Worm (Caenorhabditis elegans) whole organism, L1 larva: ENCODE results near the gene orc-2.

Source experiments
- C04F5.9 ChIP-seq: sonication (generic microtip); optimal IDR thresholded peaks from 2 replicates; lab custom pipeline; 2016; ENCODE audit warnings: missing genetic modification characterization, missing compliant biosample characterization
- C16A3.4 ChIP-seq: fragments of 150-350 bp; optimal IDR thresholded peaks from 2 replicates; lab custom pipeline; 2014; ENCODE audit warnings: missing biosample characterization, missing genetic modification characterization
- F16B12.6 ChIP-seq: fragments of 150-350 bp; optimal IDR thresholded peaks from 2 replicates; lab custom pipeline; 2014; ENCODE audit warnings: missing biosample characterization, missing genetic modification characterization
- aha-1 ChIP-seq: fragments of 150-350 bp; optimal IDR thresholded peaks from 2 replicates; lab custom pipeline; 2014; ENCODE audit warnings: missing biosample characterization, missing genetic modification characterization
- alr-1 ChIP-seq: fragments of 200-800 bp; sonication (Bioruptor generic); optimal IDR thresholded peaks from 2 replicates; lab custom pipeline; 2018; ENCODE audit warnings: borderline replicate concordance, mild to moderate bottlenecking, missing genetic modification characterization, missing compliant biosample characterization
- aly-2 ChIP-seq: fragments of 150-350 bp; optimal IDR thresholded peaks from 2 replicates; lab custom pipeline; 2014; ENCODE audit warnings: missing biosample characterization, missing genetic modification characterization
- blmp-1 ChIP-seq: fragments of 150-350 bp; optimal IDR thresholded peaks from 2 replicates; lab custom pipeline; 2014; ENCODE audit warnings: missing biosample characterization, missing genetic modification characterization
- ceh-8 ChIP-seq: fragments of 200-800 bp; sonication (Bioruptor generic); optimal IDR thresholded peaks from 2 replicates; lab custom pipeline; 2018; ENCODE audit warnings: mild to moderate bottlenecking, missing genetic modification characterization, moderate library complexity, missing compliant biosample characterization
- ceh-88 ChIP-seq: fragments of 200-800 bp; sonication (Bioruptor generic); IDR thresholded peaks from 2 replicates; pipeline ENCODE4 v1.3.6; 2022; ENCODE audit warnings: missing genetic modification characterization, missing compliant biosample characterization
- dpl-1 ChIP-seq, 3 experiments: fragments of 150-350 bp in 2 of 3; sonication (generic microtip) in 1 of 3; optimal IDR thresholded peaks; 2 replicates each; lab custom pipeline; 2014 to 2017; ENCODE audit warnings: missing biosample characterization in 3 of 3, missing genetic modification characterization in 3 of 3, missing genetic modification reagents in 3 of 3
- efl-1 ChIP-seq, 4 experiments: fragments of 150-350 bp; optimal IDR thresholded peaks in 3 of 4; peaks in 1 of 4; 1 replicate in 1 of 4; 2 replicates in 3 of 4; lab custom pipeline; 2014; ENCODE audit warnings: missing biosample characterization in 2 of 4, missing genetic modification characterization in 2 of 4, missing genetic modification reagents in 2 of 4
- efl-3 ChIP-seq: fragments of 200-800 bp; sonication (Bioruptor generic); optimal IDR thresholded peaks from 2 replicates; lab custom pipeline; 2018; ENCODE audit warnings: mild to moderate bottlenecking, missing genetic modification characterization, missing compliant biosample characterization
- elt-3 ChIP-seq, 6 experiments: fragments of 150-350 bp in 1 of 6; sonication (generic microtip); optimal IDR thresholded peaks; 2 replicates each; lab custom pipeline; 2017 to 2018; ENCODE audit warnings: missing biosample characterization in 6 of 6, missing genetic modification characterization in 6 of 6, inconsistent platforms in 1 of 6
- fkh-10 ChIP-seq: sonication (generic microtip); optimal IDR thresholded peaks from 2 replicates; lab custom pipeline; 2017; ENCODE audit warnings: missing biosample characterization, missing genetic modification reagents, missing genetic modification characterization
- fkh-4 ChIP-seq: sonication (generic microtip); optimal IDR thresholded peaks from 2 replicates; lab custom pipeline; 2016; ENCODE audit warnings: missing compliant biosample characterization, missing genetic modification characterization, borderline replicate concordance
- fkh-8 ChIP-seq: sonication (generic microtip); optimal IDR thresholded peaks from 2 replicates; lab custom pipeline; 2016; ENCODE audit warnings: mild to moderate bottlenecking, missing genetic modification characterization, missing compliant biosample characterization
- hlh-4 ChIP-seq: sonication (generic microtip); optimal IDR thresholded peaks from 2 replicates; lab custom pipeline; 2016; ENCODE audit warnings: mild to moderate bottlenecking, missing genetic modification characterization, missing compliant biosample characterization
- hpl-2 ChIP-seq: fragments of 150-350 bp; optimal IDR thresholded peaks from 2 replicates; lab custom pipeline; 2014; ENCODE audit warnings: missing biosample characterization, missing genetic modification reagents, missing genetic modification characterization
- irx-1 ChIP-seq: sonication (generic microtip); optimal IDR thresholded peaks from 2 replicates; lab custom pipeline; 2016; ENCODE audit warnings: missing genetic modification characterization, missing compliant biosample characterization
- isw-1 ChIP-seq: fragments of 200-800 bp; sonication (Bioruptor generic); IDR thresholded peaks from 2 replicates; pipeline ENCODE4 v1.3.6; 2022; ENCODE audit warnings: missing genetic modification characterization, missing compliant biosample characterization
- jun-1 ChIP-seq: fragments of 150-350 bp; optimal IDR thresholded peaks from 2 replicates; lab custom pipeline; 2014; ENCODE audit warnings: missing biosample characterization, missing genetic modification reagents, missing genetic modification characterization
- lin-13 ChIP-seq: fragments of 150-350 bp; optimal IDR thresholded peaks from 2 replicates; lab custom pipeline; 2014; ENCODE audit warnings: missing biosample characterization, missing genetic modification reagents, missing genetic modification characterization
- lin-14 ChIP-seq: fragments of 200-800 bp; sonication (Bioruptor generic); optimal IDR thresholded peaks from 2 replicates; lab custom pipeline; 2018; ENCODE audit warnings: mild to moderate bottlenecking, missing genetic modification characterization, moderate library complexity, missing compliant biosample characterization
- lin-39 ChIP-seq: fragments of 150-350 bp; optimal IDR thresholded peaks from 2 replicates; lab custom pipeline; 2014; ENCODE audit warnings: missing biosample characterization, missing genetic modification reagents, missing genetic modification characterization
- lsy-2 ChIP-seq, 2 experiments: fragments of 150-350 bp; optimal IDR thresholded peaks; 2 replicates each; lab custom pipeline; 2014; ENCODE audit warnings: missing biosample characterization in 2 of 2, missing genetic modification characterization in 2 of 2
- mdl-1 ChIP-seq, 2 experiments: fragments of 150-350 bp; optimal IDR thresholded peaks; 2 replicates each; lab custom pipeline; 2014 to 2017; ENCODE audit warnings: missing biosample characterization in 2 of 2, missing genetic modification characterization in 2 of 2, inconsistent platforms in 1 of 2
- mep-1 ChIP-seq: fragments of 150-350 bp; optimal IDR thresholded peaks from 2 replicates; lab custom pipeline; 2014; ENCODE audit warnings: missing biosample characterization, missing genetic modification characterization
- nhr-12 ChIP-seq: sonication (generic microtip); optimal IDR thresholded peaks from 2 replicates; lab custom pipeline; 2017; ENCODE audit warnings: missing biosample characterization, missing genetic modification characterization
- nhr-19 ChIP-seq: fragments of 200-800 bp; sonication (Bioruptor generic); conservative IDR thresholded peaks from 2 replicates; pipeline ENCODE4 v1.3.6; 2022; ENCODE audit warnings: missing genetic modification characterization, missing compliant biosample characterization
- nhr-20 ChIP-seq: sonication (generic microtip); optimal IDR thresholded peaks from 2 replicates; lab custom pipeline; 2016; ENCODE audit warnings: mild to moderate bottlenecking, missing genetic modification characterization, missing compliant biosample characterization
- nhr-237 ChIP-seq: fragments of 150-350 bp; optimal IDR thresholded peaks from 2 replicates; lab custom pipeline; 2014; ENCODE audit warnings: missing biosample characterization, missing genetic modification characterization
- nhr-28 ChIP-seq: fragments of 150-350 bp; optimal IDR thresholded peaks from 2 replicates; lab custom pipeline; 2014; ENCODE audit warnings: missing biosample characterization, missing genetic modification characterization
- nhr-47 ChIP-seq: sonication (generic microtip); optimal IDR thresholded peaks from 2 replicates; lab custom pipeline; 2016; ENCODE audit warnings: mild to moderate bottlenecking, missing genetic modification characterization, moderate library complexity, missing compliant biosample characterization
- nhr-71 ChIP-seq: sonication (generic microtip); optimal IDR thresholded peaks from 2 replicates; lab custom pipeline; 2016; ENCODE audit warnings: mild to moderate bottlenecking, missing genetic modification characterization, moderate library complexity, missing compliant biosample characterization
- nhr-76 ChIP-seq: sonication (generic microtip); optimal IDR thresholded peaks from 2 replicates; lab custom pipeline; 2017; ENCODE audit warnings: missing biosample characterization, missing genetic modification characterization
- nhr-77 ChIP-seq: fragments of 150-350 bp; optimal IDR thresholded peaks from 2 replicates; lab custom pipeline; 2014; ENCODE audit warnings: missing biosample characterization, missing genetic modification characterization
- pax-3 ChIP-seq: fragments of 200-800 bp; sonication (Bioruptor generic); optimal IDR thresholded peaks from 2 replicates; lab custom pipeline; 2018; ENCODE audit warnings: mild to moderate bottlenecking, missing genetic modification characterization, moderate library complexity, missing compliant biosample characterization
- rnt-1 ChIP-seq: sonication (generic microtip); optimal IDR thresholded peaks from 2 replicates; lab custom pipeline; 2016; ENCODE audit warnings: mild to moderate bottlenecking, missing genetic modification characterization, moderate library complexity, missing compliant biosample characterization
- skn-1 ChIP-seq: fragments of 150-350 bp; optimal IDR thresholded peaks from 2 replicates; lab custom pipeline; 2014; ENCODE audit warnings: missing biosample characterization, missing genetic modification characterization
- snpc-4 ChIP-seq: fragments of 150-350 bp; optimal IDR thresholded peaks from 2 replicates; lab custom pipeline; 2014; ENCODE audit warnings: missing biosample characterization, missing genetic modification characterization
- snu-23 ChIP-seq: sonication (generic microtip); optimal IDR thresholded peaks from 2 replicates; lab custom pipeline; 2016; ENCODE audit warnings: missing genetic modification characterization, missing compliant biosample characterization
- sox-4 ChIP-seq: sonication (generic microtip); optimal IDR thresholded peaks from 2 replicates; lab custom pipeline; 2016; ENCODE audit warnings: missing genetic modification characterization, missing compliant biosample characterization
- swsn-7 ChIP-seq: sonication (generic microtip); optimal IDR thresholded peaks from 2 replicates; lab custom pipeline; 2016; ENCODE audit warnings: missing genetic modification characterization, missing compliant biosample characterization
- tbx-2 ChIP-seq: sonication (generic microtip); optimal IDR thresholded peaks from 2 replicates; lab custom pipeline; 2016; ENCODE audit warnings: missing genetic modification characterization, missing compliant biosample characterization
- unc-130 ChIP-seq: fragments of 150-350 bp; optimal IDR thresholded peaks from 2 replicates; lab custom pipeline; 2017; ENCODE audit warnings: missing biosample characterization, missing genetic modification characterization, inconsistent platforms
- unc-86 ChIP-seq: sonication (generic microtip); optimal IDR thresholded peaks from 2 replicates; lab custom pipeline; 2016; ENCODE audit warnings: missing genetic modification characterization, missing compliant biosample characterization
- unc-98 ChIP-seq: fragments of 200-800 bp; sonication (Bioruptor generic); IDR thresholded peaks from 2 replicates; pipeline ENCODE4 v1.3.6; 2022; ENCODE audit warnings: missing genetic modification characterization, missing compliant biosample characterization
- xbp-1 ChIP-seq: sonication (generic microtip); optimal IDR thresholded peaks from 2 replicates; lab custom pipeline; 2016; ENCODE audit warnings: missing genetic modification characterization, missing compliant biosample characterization
- zip-4 ChIP-seq: fragments of 200-800 bp; sonication (Bioruptor generic); optimal IDR thresholded peaks from 2 replicates; lab custom pipeline; 2018; ENCODE audit warnings: mild to moderate bottlenecking, missing genetic modification characterization, moderate library complexity, missing compliant biosample characterization
- ztf-11 ChIP-seq, 2 experiments: sonication (generic microtip); optimal IDR thresholded peaks; 2 replicates each; lab custom pipeline; 2016 to 2017; ENCODE audit warnings: missing genetic modification characterization in 2 of 2, missing biosample characterization in 1 of 2, missing compliant biosample characterization in 1 of 2
- ztf-4 ChIP-seq: fragments of 150-350 bp; optimal IDR thresholded peaks from 2 replicates; lab custom pipeline; 2014; ENCODE audit warnings: missing biosample characterization, missing genetic modification characterization

orc-2 gene

DNA sequence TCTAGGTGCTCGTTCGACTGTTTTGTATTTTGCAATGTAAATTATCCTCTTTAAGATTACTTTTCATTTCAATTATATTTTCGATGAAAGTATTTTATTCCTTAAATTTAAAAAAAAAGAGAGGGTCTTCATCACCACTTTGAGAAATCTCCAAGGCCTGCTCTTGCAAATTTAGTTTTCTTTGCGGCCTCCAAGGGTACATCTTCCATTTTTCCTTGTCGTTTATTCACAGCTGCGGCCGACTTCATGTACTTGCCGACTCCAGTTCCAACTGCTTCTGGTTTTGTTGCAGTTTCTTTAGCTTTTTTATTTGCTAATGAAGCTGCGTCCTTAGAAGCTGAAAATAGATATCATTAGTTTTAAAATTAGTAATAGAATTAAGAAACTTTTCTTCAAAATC is 3.0 kb upstream of the orc-2 start:
- TF ChIP-seq isw-1 = no peak
- TF ChIP-seq C16A3.4 = no peak
- TF ChIP-seq nhr-71 = no peak
- TF ChIP-seq hlh-4 (tag; lab: Kevin White, UChicago) = no peak
- no peak for TF ChIP-seq pax-3 (tag; lab: Kevin White, UChicago)

DNA sequence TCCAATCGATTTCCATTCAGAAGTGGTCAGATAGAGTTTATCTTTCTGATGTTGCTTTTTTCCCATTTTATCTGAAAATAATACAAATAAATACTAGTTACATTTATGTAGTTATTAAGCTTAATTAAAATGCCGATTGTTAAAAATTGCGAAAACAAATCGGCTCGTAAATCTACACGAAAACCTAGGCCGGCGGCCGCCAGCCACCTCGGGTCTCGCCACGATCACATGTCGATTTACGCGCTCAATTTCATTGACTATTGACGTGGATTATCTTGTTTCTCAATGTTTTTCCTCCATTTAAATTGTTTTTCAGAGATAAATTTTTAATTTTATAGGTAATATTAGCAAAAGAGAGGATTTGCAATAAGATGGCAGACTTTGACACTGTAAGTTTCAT is 1.2 kb upstream of the orc-2 start, which contains the start of the genes cyn-4 and copz-1:
cyn-4 (minus strand) TSS at position 71 of the 400 bp plus-strand sequence.
copz-1 (plus strand) TSS at position 339 of the 400 bp plus-strand sequence.
- peak; percentile 0 for TF ChIP-seq jun-1
- peak; percentile 71 for TF ChIP-seq pax-3 (tag; lab: Kevin White, UChicago)
- TF ChIP-seq mdl-1 (tag; optimal IDR thresholded peaks at IDR 0.05; lab: Kevin White, UChicago) = peak in 1 of 2 experiments; percentile 76
- TF ChIP-seq rnt-1 (tag; lab: Kevin White, UChicago) = peak; percentile 98
- peak; percentile 78 for TF ChIP-seq nhr-19
- TF ChIP-seq nhr-71 = peak; percentile 92
- peak; percentile 75 to 85 (median 80) for TF ChIP-seq dpl-1 (GFP tag; optimal IDR thresholded peaks at IDR 0.05; lab: Kevin White, UChicago)
- TF ChIP-seq blmp-1 (tag; lab: Kevin White, UChicago) = peak; percentile 52
- TF ChIP-seq fkh-8 (tag; lab: Kevin White, UChicago) = peak; percentile 85
- TF ChIP-seq ceh-88 (GFP tag; lab: Robert Waterston, UW) = no peak
- TF ChIP-seq elt-3 (tag; optimal IDR thresholded peaks at IDR 0.05; lab: Kevin White, UChicago) = peak in 2 of 6 experiments; percentile 39 to 80
- no peak for TF ChIP-seq hpl-2 (GFP tag; lab: Kevin White, UChicago)
- TF ChIP-seq lin-14 = peak; percentile 88
- peak; percentile 85 for TF ChIP-seq swsn-7
- no peak for TF ChIP-seq fkh-10
- TF ChIP-seq ztf-11 (tag; optimal IDR thresholded peaks at IDR 0.05; lab: Kevin White, UChicago) = peak in 1 of 2 experiments; percentile 86
- TF ChIP-seq unc-98 = peak; percentile 71
- TF ChIP-seq xbp-1 = peak; percentile 90
- TF ChIP-seq nhr-12 (tag; lab: Kevin White, UChicago) = no peak
- peak; percentile 53 for TF ChIP-seq zip-4
- no peak for TF ChIP-seq nhr-76 (tag; lab: Kevin White, UChicago)
- peak; percentile 54 for TF ChIP-seq sox-4
- peak; percentile 77 for TF ChIP-seq unc-86 (tag; lab: Kevin White, UChicago)
- TF ChIP-seq nhr-20 (tag; lab: Kevin White, UChicago) = peak; percentile 90
- TF ChIP-seq C04F5.9 (tag; lab: Kevin White, UChicago) = peak; percentile 99
- TF ChIP-seq nhr-77 = peak; percentile 60
- peak; percentile 40 for TF ChIP-seq nhr-237 (tag; lab: Kevin White, UChicago)
- peak; percentile 87 for TF ChIP-seq isw-1
- TF ChIP-seq nhr-47 (tag; lab: Kevin White, UChicago) = peak; percentile 89
- TF ChIP-seq unc-130 (tag; lab: Kevin White, UChicago) = peak; percentile 89
- TF ChIP-seq snpc-4 (tag; lab: Kevin White, UChicago) = peak; percentile 42
- TF ChIP-seq snu-23 = peak; percentile 91
- no peak for TF ChIP-seq aha-1 (tag; lab: Kevin White, UChicago)
- peak; percentile 83 for TF ChIP-seq fkh-4 (tag; lab: Kevin White, UChicago)
- TF ChIP-seq irx-1 (tag; lab: Kevin White, UChicago) = peak; percentile 86
- no peak for TF ChIP-seq ztf-4 (tag; lab: Kevin White, UChicago)
- TF ChIP-seq lin-39 (tag; lab: Kevin White, UChicago) = peak; percentile 30
- peak; percentile 93 to 94 for TF ChIP-seq lsy-2 (tag; optimal IDR thresholded peaks at IDR 0.05; lab: Kevin White, UChicago)
- TF ChIP-seq alr-1 (tag; lab: Kevin White, UChicago) = no peak
- peak; percentile 28 for TF ChIP-seq aly-2 (tag; lab: Kevin White, UChicago)
- TF ChIP-seq ceh-8 (GFP tag; lab: Kevin White, UChicago) = peak; percentile 6
- TF ChIP-seq hlh-4 (tag; lab: Kevin White, UChicago) = no peak
- peak; percentile 59 for TF ChIP-seq skn-1 (tag; lab: Kevin White, UChicago)
- peak; percentile 91 for TF ChIP-seq tbx-2 (tag; lab: Kevin White, UChicago)
- TF ChIP-seq mep-1 (tag; lab: Kevin White, UChicago) = peak; percentile 79
- TF ChIP-seq efl-1 (optimal IDR thresholded peaks at IDR 0.05; lab: Kevin White, UChicago) = peak; percentile 85 to 87
- TF ChIP-seq efl-1 (GFP tag; optimal IDR thresholded peaks at IDR 0.05 in 1 of 2; lab: Kevin White, UChicago) = peak; percentile 80 to 97
- TF ChIP-seq F16B12.6 = peak; percentile 59
- TF ChIP-seq lin-13 (GFP tag; lab: Kevin White, UChicago) = peak; percentile 68
- TF ChIP-seq nhr-28 = no peak
- TF ChIP-seq efl-3 (GFP tag; lab: Kevin White, UChicago) = no peak
